Worm (Caenorhabditis elegans): ENCODE measurements around the gene C46H3.1.

ce11 chrX:1223089-1223488, 13.9 kb downstream of the C46H3.1 start:
- no peak for TF ChIP-seq ztf-11 (tag; optimal IDR thresholded peaks at IDR 0.05)
- no peak for TF ChIP-seq zag-1 (tag; optimal IDR thresholded peaks at IDR 0.05)
- no peak for TF ChIP-seq elt-3 (tag; optimal IDR thresholded peaks at IDR 0.05)
- no peak for TF ChIP-seq ZK546.5 (tag; optimal IDR thresholded peaks at IDR 0.05)
- TF ChIP-seq ceh-82 (tag; optimal IDR thresholded peaks at IDR 0.05): no peak

All from whole organism, L2 larva.